Fruit fly (Drosophila melanogaster) whole organism, embryonic: ENCODE measurements around the gene CG14881.
A peak's percentile ranks its signal among the peaks of the same experiment; 100 is the strongest.

ENCODE experiments used
- Asciz ChIP-seq: fragments of 200-800 bp; sonication (Bioruptor generic); optimal IDR thresholded peaks from 2 replicates; lab custom pipeline; 2017; ENCODE audit warnings: missing biosample characterization, mild to moderate bottlenecking, missing genetic modification characterization, missing genetic modification reagents
- BEAF-32 ChIP-seq: fragments of 200-800 bp; sonication (Bioruptor generic); optimal IDR thresholded peaks from 3 replicates; lab custom pipeline; 2017; ENCODE audit warnings: missing biosample characterization, missing genetic modification characterization, mild to moderate bottlenecking, moderate library complexity, missing genetic modification reagents
- Bgb ChIP-seq: fragments of 200-800 bp; sonication (Bioruptor generic); IDR thresholded peaks from 2 replicates; pipeline ENCODE4 v1.3.6; 2022; ENCODE audit warnings: missing biosample characterization, missing genetic modification characterization; ENCODE audit not compliant: partially characterized antibody
- Blimp-1 ChIP-seq: fragments of 200-800 bp; sonication (Bioruptor generic); optimal IDR thresholded peaks from 3 replicates; lab custom pipeline; 2018; ENCODE audit warnings: missing biosample characterization, missing genetic modification characterization, mild to moderate bottlenecking, moderate library complexity, missing genetic modification reagents
- CG10543 ChIP-seq: fragments of 200-800 bp; sonication (Bioruptor generic); optimal IDR thresholded peaks from 3 replicates; lab custom pipeline; 2017; ENCODE audit warnings: missing biosample characterization, mild to moderate bottlenecking, missing genetic modification characterization, moderate library complexity
- CG11085 ChIP-seq: fragments of 200-800 bp; sonication (Bioruptor generic); IDR thresholded peaks from 2 replicates; pipeline ENCODE4 v1.3.6; 2022; ENCODE audit warnings: missing biosample characterization, missing genetic modification characterization
- CG11456 ChIP-seq: fragments of 200-800 bp; sonication (Bioruptor generic); IDR thresholded peaks from 3 replicates; pipeline ENCODE4 v1.3.6; 2022; ENCODE audit warnings: missing biosample characterization, missing genetic modification characterization
- CG12155 ChIP-seq: fragments of 200-800 bp; sonication (Bioruptor generic); optimal IDR thresholded peaks from 3 replicates; lab custom pipeline; 2016; ENCODE audit warnings: missing biosample characterization, missing genetic modification characterization
- CG12659 ChIP-seq: fragments of 200-800 bp; sonication (Bioruptor generic); optimal IDR thresholded peaks from 3 replicates; lab custom pipeline; 2017; ENCODE audit warnings: mild to moderate bottlenecking, missing biosample characterization, missing genetic modification reagents, missing genetic modification characterization
- CG13775 ChIP-seq: fragments of 200-800 bp; sonication (Bioruptor generic); optimal IDR thresholded peaks from 3 replicates; lab custom pipeline; 2017; ENCODE audit warnings: missing biosample characterization, mild to moderate bottlenecking, missing genetic modification characterization
- CG14014 ChIP-seq: fragments of 200-800 bp; sonication (Bioruptor generic); IDR thresholded peaks from 2 replicates; pipeline ENCODE4 v1.3.6; 2022; ENCODE audit warnings: missing biosample characterization, missing genetic modification characterization
- CG14667 ChIP-seq: fragments of 200-800 bp; sonication (Bioruptor generic); IDR thresholded peaks from 2 replicates; pipeline ENCODE4 v1.3.6; 2022; ENCODE audit warnings: missing biosample characterization, missing genetic modification characterization
- CG18262 ChIP-seq: fragments of 200-800 bp; optimal IDR thresholded peaks from 3 replicates; lab custom pipeline; 2019; ENCODE audit warnings: missing biosample characterization, mild to moderate bottlenecking, missing genetic modification characterization, moderate library complexity
- CG18476 ChIP-seq: fragments of 200-800 bp; sonication (Bioruptor generic); optimal IDR thresholded peaks from 2 replicates; lab custom pipeline; 2016; ENCODE audit warnings: missing biosample characterization, mild to moderate bottlenecking, missing genetic modification characterization
- CG18599 ChIP-seq: fragments of 200-800 bp; sonication (Bioruptor generic); optimal IDR thresholded peaks from 3 replicates; lab custom pipeline; 2017; ENCODE audit warnings: missing biosample characterization, missing genetic modification characterization, mild to moderate bottlenecking, moderate library complexity, missing genetic modification reagents
- CG31441 ChIP-seq: fragments of 200-800 bp; sonication (Bioruptor generic); IDR thresholded peaks from 2 replicates; pipeline ENCODE4 v1.3.6; 2022; ENCODE audit warnings: missing biosample characterization, missing genetic modification characterization
- CG3281 ChIP-seq: fragments of 200-800 bp; sonication (Bioruptor generic); optimal IDR thresholded peaks from 3 replicates; lab custom pipeline; 2017; ENCODE audit warnings: missing biosample characterization, mild to moderate bottlenecking, missing genetic modification characterization
- CG4360 ChIP-seq: fragments of 200-800 bp; sonication (Bioruptor generic); IDR thresholded peaks from 2 replicates; pipeline ENCODE4 v1.3.6; 2022; ENCODE audit warnings: missing biosample characterization, missing genetic modification characterization
- CG6175 ChIP-seq: fragments of 200-800 bp; sonication (Bioruptor generic); IDR thresholded peaks from 3 replicates; pipeline ENCODE4 v1.3.6; 2022; ENCODE audit warnings: missing biosample characterization, missing genetic modification characterization
- CG6254 ChIP-seq: fragments of 200-800 bp; sonication (Bioruptor generic); optimal IDR thresholded peaks from 3 replicates; lab custom pipeline; 2017; ENCODE audit warnings: mild to moderate bottlenecking, missing biosample characterization, missing genetic modification reagents, missing genetic modification characterization
- CG7839 ChIP-seq: fragments of 200-800 bp; sonication (Bioruptor generic); optimal IDR thresholded peaks from 3 replicates; lab custom pipeline; 2018; ENCODE audit warnings: missing biosample characterization, mild to moderate bottlenecking, missing genetic modification characterization, moderate library complexity
- CG8765 ChIP-seq: fragments of 200-800 bp; sonication (Bioruptor generic); IDR thresholded peaks from 2 replicates; pipeline ENCODE4 v1.3.6; 2022; ENCODE audit warnings: missing biosample characterization, missing genetic modification characterization
- CG9437 ChIP-seq: fragments of 200-800 bp; sonication (Bioruptor generic); optimal IDR thresholded peaks from 2 replicates; lab custom pipeline; 2018; ENCODE audit warnings: missing biosample characterization, mild to moderate bottlenecking, missing genetic modification characterization
- CG9932 ChIP-seq: fragments of 200-800 bp; sonication (Bioruptor generic); IDR thresholded peaks from 2 replicates; pipeline ENCODE4 v1.3.6; 2022; ENCODE audit warnings: missing biosample characterization, missing genetic modification characterization
- D19A ChIP-seq: fragments of 200-800 bp; optimal IDR thresholded peaks from 3 replicates; lab custom pipeline; 2019; ENCODE audit warnings: missing biosample characterization, mild to moderate bottlenecking, missing genetic modification characterization, moderate library complexity
- Deaf1 ChIP-seq: fragments of 200-800 bp; optimal IDR thresholded peaks from 3 replicates; lab custom pipeline; 2019; ENCODE audit warnings: missing biosample characterization, mild to moderate bottlenecking, missing genetic modification characterization, moderate library complexity
- Ets65A ChIP-seq: fragments of 200-800 bp; sonication (Bioruptor generic); peaks from one replicate; lab custom pipeline; 2016; ENCODE audit warnings: missing biosample characterization, missing genetic modification characterization
- H15 ChIP-seq: fragments of 200-800 bp; sonication (Bioruptor generic); IDR thresholded peaks from 3 replicates; pipeline ENCODE4 v1.3.6; 2022; ENCODE audit warnings: missing biosample characterization, missing genetic modification characterization
- H2.0 ChIP-seq: fragments of 200-800 bp; sonication (Bioruptor generic); IDR thresholded peaks from 2 replicates; pipeline ENCODE4 v1.3.6; 2022; ENCODE audit warnings: missing biosample characterization, missing genetic modification characterization
- Hand ChIP-seq: fragments of 200-800 bp; sonication (Bioruptor generic); optimal IDR thresholded peaks from 2 replicates; lab custom pipeline; 2017; ENCODE audit warnings: mild to moderate bottlenecking, missing biosample characterization, missing genetic modification reagents, missing genetic modification characterization
- Hmr ChIP-seq: fragments of 200-800 bp; sonication (Bioruptor generic); optimal IDR thresholded peaks from 3 replicates; lab custom pipeline; 2017; ENCODE audit warnings: mild to moderate bottlenecking, missing biosample characterization, missing genetic modification reagents, missing genetic modification characterization
- Meics ChIP-seq: fragments of 200-800 bp; sonication (Bioruptor generic); optimal IDR thresholded peaks from 2 replicates; lab custom pipeline; 2017; ENCODE audit warnings: missing biosample characterization, mild to moderate bottlenecking, missing genetic modification characterization
- PHDP ChIP-seq: fragments of 200-800 bp; sonication (Bioruptor generic); optimal IDR thresholded peaks from 3 replicates; lab custom pipeline; 2018; ENCODE audit warnings: missing biosample characterization, mild to moderate bottlenecking, missing genetic modification characterization, moderate library complexity
- Side ChIP-seq: fragments of 200-800 bp; sonication (Bioruptor generic); optimal IDR thresholded peaks from 2 replicates; lab custom pipeline; 2016; ENCODE audit warnings: missing biosample characterization, missing genetic modification characterization
- Spps ChIP-seq: fragments of 200-800 bp; sonication (Bioruptor generic); optimal IDR thresholded peaks from 2 replicates; lab custom pipeline; 2018; ENCODE audit warnings: missing biosample characterization, mild to moderate bottlenecking, missing genetic modification characterization
- cwo ChIP-seq: fragments of 200-800 bp; sonication (Bioruptor generic); optimal IDR thresholded peaks from 3 replicates; lab custom pipeline; 2017; ENCODE audit warnings: missing biosample characterization, missing genetic modification characterization, mild to moderate bottlenecking, moderate library complexity, missing genetic modification reagents
- dmrt99B ChIP-seq: fragments of 200-800 bp; sonication (Bioruptor generic); optimal IDR thresholded peaks from 2 replicates; lab custom pipeline; 2018; ENCODE audit warnings: missing biosample characterization, mild to moderate bottlenecking, missing genetic modification characterization, moderate library complexity
- grau ChIP-seq: fragments of 200-800 bp; optimal IDR thresholded peaks from 3 replicates; lab custom pipeline; 2019; ENCODE audit warnings: missing biosample characterization, mild to moderate bottlenecking, missing genetic modification characterization, moderate library complexity
- nom ChIP-seq: fragments of 200-800 bp; sonication (Bioruptor generic); optimal IDR thresholded peaks from 2 replicates; lab custom pipeline; 2017; ENCODE audit warnings: missing biosample characterization, missing genetic modification characterization, mild to moderate bottlenecking, moderate library complexity, missing genetic modification reagents
- pan ChIP-seq, 4 experiments: fragments of >200 bp in 3 of 4; fragments of 200-800 bp in 1 of 4; sonication (Bioruptor generic) in 1 of 4; optimal IDR thresholded peaks in 3 of 4; IDR thresholded peaks in 1 of 4; 2 replicates each; pipeline versions ENCODE4 v1.3.6 to Lab custom; 2017 to 2022; ENCODE audit warnings: missing biosample characterization in 2 of 4, missing genetic modification characterization in 2 of 4, mixed read lengths in 1 of 4
- rib ChIP-seq: fragments of 200-800 bp; sonication (Bioruptor generic); IDR thresholded peaks from 2 replicates; pipeline ENCODE4 v1.3.6; 2022; ENCODE audit warnings: missing biosample characterization, missing genetic modification characterization
- sr ChIP-seq: fragments of 200-800 bp; sonication (Bioruptor generic); IDR thresholded peaks from 3 replicates; pipeline ENCODE4 v1.3.6; 2022; ENCODE audit warnings: missing biosample characterization, missing genetic modification characterization
- stwl ChIP-seq: fragments of 200-800 bp; sonication (Bioruptor generic); optimal IDR thresholded peaks from 3 replicates; lab custom pipeline; 2018; ENCODE audit warnings: missing biosample characterization, mild to moderate bottlenecking, missing genetic modification characterization, moderate library complexity
- sug ChIP-seq: fragments of 200-800 bp; optimal IDR thresholded peaks from 2 replicates; lab custom pipeline; 2019; ENCODE audit warnings: missing biosample characterization, mild to moderate bottlenecking, missing genetic modification characterization, moderate library complexity
- twi ChIP-seq: fragments of 200-800 bp; optimal IDR thresholded peaks from 2 replicates; lab custom pipeline; 2019; ENCODE audit warnings: missing biosample characterization, mild to moderate bottlenecking, missing genetic modification characterization, moderate library complexity

Gene CG14881

dm6 chr3R:16469501-16470263 lies 35.0 kb downstream of the CG14881 start, which contains the start of the genes CG42232 and CSN5 (continued):
- TF ChIP-seq Bgb (GFP tag; lab: Robert Waterston, UW) (peak; percentile 25; the same call in 1 of the 2 replicates), CG12155 (GFP tag; lab: Kevin White, UChicago) (peak; percentile 55), CG13775 (GFP tag; lab: Kevin White, UChicago) (peak; percentile 80), CG18599 (GFP tag; lab: Kevin White, UChicago) (peak; percentile 64), CG11085 (GFP tag; lab: Robert Waterston, UW) (peak; percentile 36; the same call in 1 of the 2 replicates), twi (tag; lab: Kevin White, UChicago) (peak; percentile 12), pan (optimal IDR thresholded peaks at IDR 0.05; lab: Kevin White, UChicago) (no peak), pan (GFP tag; optimal IDR thresholded peaks at IDR 0.05 in 1 of 2, IDR thresholded peaks at IDR 0.05 in 1 of 2) (peak in 1 of 2 experiments; percentile 53), BEAF-32 (GFP tag; lab: Kevin White, UChicago) (peak; percentile 57), Asciz (GFP tag; lab: Kevin White, UChicago) (peak; percentile 39), H2.0 (peak; percentile 35; the same call in 1 of the 2 replicates), CG9437 (peak; percentile 59), CG6254 (GFP tag; lab: Kevin White, UChicago) (peak; percentile 21), CG4360 (no peak), stwl (peak; percentile 68), nom (GFP tag; lab: Kevin White, UChicago) (no peak), H15 (peak; percentile 23; the same call in 1 of the 3 replicates), CG8765 (no peak), Side (GFP tag; lab: Kevin White, UChicago) (peak; percentile 42)
- TF ChIP-seq, all 482 proteins: peak for 187

- TF ChIP-seq Ets65A (GFP tag; lab: Kevin White, UChicago): no peak
- no peak for TF ChIP-seq sr
- no peak for TF ChIP-seq CG3281 (GFP tag; lab: Kevin White, UChicago)
- 0 out of 3 replicates have a peak, but pooled peaks have one; percentile 30 for TF ChIP-seq CG11456 (GFP tag; lab: Robert Waterston, UW)
- TF ChIP-seq Spps: no peak
- peak; percentile 15 for TF ChIP-seq Deaf1
Observed at dm6 chr3R:16472301-16472700, 37.6 kb downstream of the CG14881 start, which contains the start of gene Gyc89Da. Gene Gyc89Da (plus strand): TSS chr3R:16472601.

dm6 chr3R:16476472-16476871 lies 41.8 kb downstream of the CG14881 start:
- TF ChIP-seq CG14014 (GFP tag; lab: Robert Waterston, UW): 0 out of 2 replicates have a peak, but pooled peaks have one; percentile 31
- TF ChIP-seq dmrt99B (tag; lab: Kevin White, UChicago): no peak
- peak; percentile 56 for TF ChIP-seq grau
- peak; percentile 26 for TF ChIP-seq Blimp-1 (GFP tag; lab: Kevin White, UChicago)
- TF ChIP-seq sug (tag; lab: Kevin White, UChicago): peak; percentile 28
- TF ChIP-seq CG9932: peak; percentile 19; the same call in 1 of the 2 replicates
- peak; percentile 23 for TF ChIP-seq CG12659 (GFP tag; lab: Kevin White, UChicago)
- no peak for TF ChIP-seq CG6175
- TF ChIP-seq Meics (GFP tag; lab: Kevin White, UChicago): peak; percentile 50
- no peak for TF ChIP-seq rib
- peak; percentile 45 for TF ChIP-seq CG10543 (GFP tag; lab: Kevin White, UChicago)
- TF ChIP-seq cwo (GFP tag; lab: Kevin White, UChicago): peak; percentile 45
- peak; percentile 80 for TF ChIP-seq CG18599 (GFP tag; lab: Kevin White, UChicago)
- TF ChIP-seq CG14667: no peak
- TF ChIP-seq CG18476 (GFP tag; lab: Kevin White, UChicago): no peak
- peak; percentile 50 for TF ChIP-seq Hand (GFP tag; lab: Kevin White, UChicago)
- TF ChIP-seq CG31441 (GFP tag; lab: Robert Waterston, UW): peak; percentile 35; the same call in 1 of the 2 replicates
- TF ChIP-seq PHDP (tag; lab: Kevin White, UChicago): peak; percentile 44
- peak; percentile 67 for TF ChIP-seq CG7839
- peak; percentile 34 for TF ChIP-seq D19A (tag; lab: Kevin White, UChicago)
- peak; percentile 69 for TF ChIP-seq Hmr (GFP tag; lab: Kevin White, UChicago)
- peak; percentile 49 for TF ChIP-seq CG18262
- no peak for TF ChIP-seq CG11456 (GFP tag; lab: Robert Waterston, UW)
